Fruit fly (Drosophila melanogaster): ENCODE measurements around the gene Pde1c.
A peak's percentile ranks its signal among the peaks of the same experiment; 100 is the strongest.

Pde1c gene

dm6 chr2L:11928464-11928863 is at the start of gene Pde1c:
Gene Pde1c (minus strand): TSS chr2L:11928572.
- TF ChIP-seq Snoo (tag; optimal IDR thresholded peaks at IDR 0.05) (no peak), D1 (tag; optimal IDR thresholded peaks at IDR 0.05) (no peak), CG8159 (tag; optimal IDR thresholded peaks at IDR 0.05) (no peak), CG15710 (tag; optimal IDR thresholded peaks at IDR 0.05) (no peak), CG9948 (tag; optimal IDR thresholded peaks at IDR 0.05) (no peak), rn (GFP tag; IDR thresholded peaks at IDR 0.05) (no peak), CG4496 (GFP tag; IDR thresholded peaks at IDR 0.05) (no peak), CG17806 (tag; optimal IDR thresholded peaks at IDR 0.05) (no peak), EcR (GFP tag; optimal IDR thresholded peaks at IDR 0.05) (no peak), gl (tag; optimal IDR thresholded peaks at IDR 0.05) (no peak), CG32121 (GFP tag; IDR thresholded peaks at IDR 0.05) (no peak), CG34367 (tag; optimal IDR thresholded peaks at IDR 0.05) (no peak)

dm6 chr2L:11977721-11978120 is 49.3 kb upstream of the Pde1c start:
- TF ChIP-seq CG4496 (GFP tag; IDR thresholded peaks at IDR 0.05) (0 out of 3 replicates have a peak, but pooled peaks have one; percentile 20), Pif1A (GFP tag; optimal IDR thresholded peaks at IDR 0.05) (no peak)

dm6 chr2L:11976955-11977354 is 48.6 kb upstream of the Pde1c start:
- TF ChIP-seq CG4496 (GFP tag; IDR thresholded peaks at IDR 0.05) (no peak), gl (tag; optimal IDR thresholded peaks at IDR 0.05) (no peak), CG10348 (GFP tag; IDR thresholded peaks at IDR 0.05) (no peak), CG17806 (tag; optimal IDR thresholded peaks at IDR 0.05) (no peak), CG14655 (GFP tag; optimal IDR thresholded peaks at IDR 0.05) (peak; percentile 50), CG8159 (tag; optimal IDR thresholded peaks at IDR 0.05) (no peak), Ets98B (GFP tag; IDR thresholded peaks at IDR 0.05) (no peak), CG9948 (tag; optimal IDR thresholded peaks at IDR 0.05) (peak; percentile 12), Pif1A (GFP tag; optimal IDR thresholded peaks at IDR 0.05) (no peak), Snoo (tag; optimal IDR thresholded peaks at IDR 0.05) (no peak), rn (GFP tag; IDR thresholded peaks at IDR 0.05) (no peak), CG8301 (tag; optimal IDR thresholded peaks at IDR 0.05) (peak; percentile 17), D1 (tag; optimal IDR thresholded peaks at IDR 0.05) (no peak), Pif1B (GFP tag; optimal IDR thresholded peaks at IDR 0.05) (no peak), CG13204 (GFP tag; optimal IDR thresholded peaks at IDR 0.05) (no peak), EcR (GFP tag; optimal IDR thresholded peaks at IDR 0.05) (no peak), CG32121 (GFP tag; IDR thresholded peaks at IDR 0.05) (no peak), CG15710 (tag; optimal IDR thresholded peaks at IDR 0.05) (no peak)

dm6 chr2L:11973145-11973738 is 44.9 kb upstream of the Pde1c start:
- TF ChIP-seq Pif1A (GFP tag; optimal IDR thresholded peaks at IDR 0.05) (no peak), CG15710 (tag; optimal IDR thresholded peaks at IDR 0.05) (no peak), EcR (GFP tag; optimal IDR thresholded peaks at IDR 0.05) (no peak), D1 (tag; optimal IDR thresholded peaks at IDR 0.05) (no peak), CG10348 (GFP tag; IDR thresholded peaks at IDR 0.05) (no peak), gl (tag; optimal IDR thresholded peaks at IDR 0.05) (no peak), CG9948 (tag; optimal IDR thresholded peaks at IDR 0.05) (no peak), fd96Ca (GFP tag; IDR thresholded peaks at IDR 0.05) (no peak), CG17806 (tag; optimal IDR thresholded peaks at IDR 0.05) (no peak), CG8301 (tag; optimal IDR thresholded peaks at IDR 0.05) (no peak), CG13204 (GFP tag; optimal IDR thresholded peaks at IDR 0.05) (no peak), Ets98B (GFP tag; IDR thresholded peaks at IDR 0.05) (no peak), CG14655 (GFP tag; optimal IDR thresholded peaks at IDR 0.05) (no peak), rn (GFP tag; IDR thresholded peaks at IDR 0.05) (no peak), Snoo (tag; optimal IDR thresholded peaks at IDR 0.05) (no peak), CG34367 (tag; optimal IDR thresholded peaks at IDR 0.05) (no peak), CG12605 (GFP tag; IDR thresholded peaks at IDR 0.05) (no peak), CG32121 (GFP tag; IDR thresholded peaks at IDR 0.05) (no peak)

- TF ChIP-seq Pif1B (GFP tag; optimal IDR thresholded peaks at IDR 0.05) (no peak), CG9948 (tag; optimal IDR thresholded peaks at IDR 0.05) (no peak), gl (tag; optimal IDR thresholded peaks at IDR 0.05) (no peak), CG8159 (tag; optimal IDR thresholded peaks at IDR 0.05) (no peak), CG32121 (GFP tag; IDR thresholded peaks at IDR 0.05) (no peak), rn (GFP tag; IDR thresholded peaks at IDR 0.05) (no peak), CG34367 (tag; optimal IDR thresholded peaks at IDR 0.05) (peak; percentile 7), CG13204 (GFP tag; optimal IDR thresholded peaks at IDR 0.05) (peak; percentile 64), D1 (tag; optimal IDR thresholded peaks at IDR 0.05) (no peak), Ets98B (GFP tag; IDR thresholded peaks at IDR 0.05) (peak; percentile 50; the same call in 1 of the 2 replicates), CG8301 (tag; optimal IDR thresholded peaks at IDR 0.05) (no peak), CG4496 (GFP tag; IDR thresholded peaks at IDR 0.05) (peak; percentile 73; the same call in 2 of the 3 replicates), CG14655 (GFP tag; optimal IDR thresholded peaks at IDR 0.05) (no peak), CG17806 (tag; optimal IDR thresholded peaks at IDR 0.05) (no peak), CG10348 (GFP tag; IDR thresholded peaks at IDR 0.05) (no peak), CG15710 (tag; optimal IDR thresholded peaks at IDR 0.05) (no peak), Pif1A (GFP tag; optimal IDR thresholded peaks at IDR 0.05) (no peak), CG12605 (GFP tag; IDR thresholded peaks at IDR 0.05) (no peak), Snoo (tag; optimal IDR thresholded peaks at IDR 0.05) (peak; percentile 15), EcR (GFP tag; optimal IDR thresholded peaks at IDR 0.05) (peak; percentile 67), fd96Ca (GFP tag; IDR thresholded peaks at IDR 0.05) (0 out of 3 replicates have a peak, but pooled peaks have one; percentile 27)
Observed at dm6 chr2L:11970853-11971397, 42.6 kb upstream of the Pde1c start.

dm6 chr2L:11970343-11970742 is 42.0 kb upstream of the Pde1c start:
- TF ChIP-seq Pif1A (GFP tag; optimal IDR thresholded peaks at IDR 0.05): no peak
- no peak for TF ChIP-seq D1 (tag; optimal IDR thresholded peaks at IDR 0.05)
- TF ChIP-seq CG8301 (tag; optimal IDR thresholded peaks at IDR 0.05): no peak
- no peak for TF ChIP-seq Snoo (tag; optimal IDR thresholded peaks at IDR 0.05)
- no peak for TF ChIP-seq CG8159 (tag; optimal IDR thresholded peaks at IDR 0.05)
- no peak for TF ChIP-seq CG13204 (GFP tag; optimal IDR thresholded peaks at IDR 0.05)
- TF ChIP-seq CG34367 (tag; optimal IDR thresholded peaks at IDR 0.05): no peak
- no peak for TF ChIP-seq gl (tag; optimal IDR thresholded peaks at IDR 0.05)
- no peak for TF ChIP-seq CG12605 (GFP tag; IDR thresholded peaks at IDR 0.05)
- TF ChIP-seq Ets98B (GFP tag; IDR thresholded peaks at IDR 0.05): no peak
- no peak for TF ChIP-seq CG4496 (GFP tag; IDR thresholded peaks at IDR 0.05)
- no peak for TF ChIP-seq fd96Ca (GFP tag; IDR thresholded peaks at IDR 0.05)
- TF ChIP-seq CG32121 (GFP tag; IDR thresholded peaks at IDR 0.05): no peak
- TF ChIP-seq CG15710 (tag; optimal IDR thresholded peaks at IDR 0.05): no peak
- no peak for TF ChIP-seq rn (GFP tag; IDR thresholded peaks at IDR 0.05)
- no peak for TF ChIP-seq CG10348 (GFP tag; IDR thresholded peaks at IDR 0.05)
- TF ChIP-seq CG9948 (tag; optimal IDR thresholded peaks at IDR 0.05): no peak
- no peak for TF ChIP-seq CG14655 (GFP tag; optimal IDR thresholded peaks at IDR 0.05)
- TF ChIP-seq CG17806 (tag; optimal IDR thresholded peaks at IDR 0.05): no peak

All from whole organism, pupa.